Worm (Caenorhabditis elegans) whole organism, young adult: ENCODE measurements around the gene rnp-5.

ENCODE experiments used
- gei-17 ChIP-seq: fragments of 200-800 bp; sonication (Bioruptor generic); optimal IDR thresholded peaks from 2 replicates; lab custom pipeline; 2018; ENCODE audit warnings: mild to moderate bottlenecking, missing genetic modification characterization, missing compliant biosample characterization
- nhr-80 ChIP-seq: sonication (generic microtip); optimal IDR thresholded peaks from 2 replicates; lab custom pipeline; 2016; ENCODE audit warnings: missing genetic modification characterization, missing compliant biosample characterization
- nhr-90 ChIP-seq: sonication (generic microtip); optimal IDR thresholded peaks from 2 replicates; lab custom pipeline; 2016; ENCODE audit warnings: missing genotype, mild to moderate bottlenecking, missing genetic modification characterization, missing compliant biosample characterization
- rcor-1 ChIP-seq: fragments of 200-800 bp; sonication (Bioruptor generic); IDR thresholded peaks from 2 replicates; pipeline ENCODE4 v1.3.6; 2022; ENCODE audit warnings: missing genetic modification reagents, missing genetic modification characterization, missing compliant biosample characterization

DNA sequence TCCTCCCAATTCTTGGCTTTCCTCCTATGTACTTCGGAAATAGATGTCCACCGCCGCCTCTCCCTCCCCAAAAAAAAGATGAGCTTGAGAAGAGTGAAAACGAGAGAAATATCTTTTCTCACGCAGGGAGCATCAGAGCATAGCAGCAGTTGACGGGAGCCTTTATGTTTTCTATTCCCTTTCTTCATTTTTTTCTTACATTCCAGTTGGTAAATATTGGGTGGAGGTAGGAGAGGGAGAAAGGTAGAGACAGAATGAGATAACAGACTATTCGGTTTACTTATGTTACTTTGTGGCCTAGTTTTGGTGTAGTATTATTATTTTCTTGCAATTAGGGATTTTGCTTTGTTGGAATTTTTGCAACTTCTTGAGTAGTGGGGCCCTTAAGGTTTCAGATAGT, 9.1 kb downstream of the rnp-5 start:
- no peak for TF ChIP-seq rcor-1
- TF ChIP-seq nhr-90, result no peak
- no peak for TF ChIP-seq gei-17 (GFP tag; lab: Kevin White, UChicago)
- TF ChIP-seq nhr-80 (tag; lab: Kevin White, UChicago), result no peak
